Fruit fly (Drosophila melanogaster) whole organism, embryonic: ENCODE data around the gene Vps29.

ENCODE experiments used
- CG10209 ChIP-seq: fragments of 200-800 bp; sonication (Bioruptor generic); optimal IDR thresholded peaks from 3 replicates; lab custom pipeline; 2017; ENCODE audit warnings: missing biosample characterization, mild to moderate bottlenecking, missing genetic modification characterization, missing genetic modification reagents
- CG11093 ChIP-seq: fragments of 200-800 bp; sonication (Bioruptor generic); IDR thresholded peaks from 3 replicates; pipeline ENCODE4 v1.3.6; 2022; ENCODE audit warnings: missing biosample characterization, missing genetic modification characterization
- CG12236 ChIP-seq: fragments of 200-800 bp; sonication (Bioruptor generic); optimal IDR thresholded peaks from 2 replicates; lab custom pipeline; 2016; ENCODE audit warnings: missing biosample characterization, missing genetic modification characterization
- CG1233 ChIP-seq: fragments of 200-800 bp; sonication (Bioruptor generic); optimal IDR thresholded peaks from 4 replicates; lab custom pipeline; 2018; ENCODE audit warnings: missing biosample characterization, mild to moderate bottlenecking, missing genetic modification characterization
- CG14860 ChIP-seq: fragments of 200-800 bp; sonication (Bioruptor generic); IDR thresholded peaks from 3 replicates; pipeline ENCODE4 v1.3.6; 2022; ENCODE audit warnings: missing biosample characterization, missing genetic modification characterization; ENCODE audit not compliant: partially characterized antibody
- CG15479 ChIP-seq: fragments of 200-800 bp; sonication (Bioruptor generic); optimal IDR thresholded peaks from 3 replicates; lab custom pipeline; 2019; ENCODE audit warnings: missing biosample characterization, mild to moderate bottlenecking, missing genetic modification characterization, moderate library complexity
- CG15696 ChIP-seq: fragments of 200-800 bp; sonication (Bioruptor generic); optimal IDR thresholded peaks from 2 replicates; lab custom pipeline; 2019; ENCODE audit warnings: missing biosample characterization, mild to moderate bottlenecking, missing genetic modification characterization, moderate library complexity
- CG1603 ChIP-seq: fragments of 200-800 bp; sonication (Bioruptor generic); optimal IDR thresholded peaks from 2 replicates; lab custom pipeline; 2019; ENCODE audit warnings: missing biosample characterization, mild to moderate bottlenecking, missing genetic modification characterization, moderate library complexity
- CG17612 ChIP-seq: fragments of 200-800 bp; sonication (Bioruptor generic); IDR thresholded peaks from 2 replicates; pipeline ENCODE4 v1.3.6; 2022; ENCODE audit warnings: missing biosample characterization, missing genetic modification characterization
- CG17802 ChIP-seq: fragments of 200-800 bp; sonication (Bioruptor generic); optimal IDR thresholded peaks from 2 replicates; lab custom pipeline; 2018; ENCODE audit warnings: missing biosample characterization, mild to moderate bottlenecking, missing genetic modification characterization, moderate library complexity
- CG17912 ChIP-seq: fragments of 200-800 bp; sonication (Bioruptor generic); optimal IDR thresholded peaks from 2 replicates; lab custom pipeline; 2018; ENCODE audit warnings: missing biosample characterization, mild to moderate bottlenecking, missing genetic modification characterization
- CG1792 ChIP-seq: fragments of 200-800 bp; sonication (Bioruptor generic); optimal IDR thresholded peaks from 2 replicates; lab custom pipeline; 2016; ENCODE audit warnings: missing biosample characterization, missing genetic modification characterization
- CG2712 ChIP-seq: fragments of 200-800 bp; optimal IDR thresholded peaks from 3 replicates; lab custom pipeline; 2019; ENCODE audit warnings: missing biosample characterization, mild to moderate bottlenecking, missing genetic modification characterization, moderate library complexity
- CG30020 ChIP-seq: fragments of 200-800 bp; optimal IDR thresholded peaks from 2 replicates; lab custom pipeline; 2019; ENCODE audit warnings: missing biosample characterization, mild to moderate bottlenecking, missing genetic modification characterization, moderate library complexity
- CG32767 ChIP-seq: fragments of 200-800 bp; sonication (Bioruptor generic); IDR thresholded peaks from 2 replicates; pipeline ENCODE4 v1.3.6; 2022; ENCODE audit warnings: missing biosample characterization, missing genetic modification characterization
- CG4617 ChIP-seq: fragments of 200-800 bp; sonication (Bioruptor generic); optimal IDR thresholded peaks from 3 replicates; lab custom pipeline; 2016; ENCODE audit warnings: missing biosample characterization, missing genetic modification characterization, borderline replicate concordance
- CG7839 ChIP-seq: fragments of 200-800 bp; sonication (Bioruptor generic); optimal IDR thresholded peaks from 3 replicates; lab custom pipeline; 2018; ENCODE audit warnings: missing biosample characterization, mild to moderate bottlenecking, missing genetic modification characterization, moderate library complexity
- CG9609 ChIP-seq: fragments of 200-800 bp; sonication (Bioruptor generic); optimal IDR thresholded peaks from 3 replicates; lab custom pipeline; 2016; ENCODE audit warnings: missing biosample characterization, missing genetic modification characterization
- CoRest ChIP-seq: fragments of 200-800 bp; sonication (Bioruptor generic); optimal IDR thresholded peaks from 3 replicates; lab custom pipeline; 2018; ENCODE audit warnings: missing biosample characterization, mild to moderate bottlenecking, missing genetic modification characterization, moderate library complexity
- Dref ChIP-seq: fragments of 200-800 bp; sonication (Bioruptor generic); IDR thresholded peaks from 2 replicates; pipeline ENCODE4 v1.3.6; 2022; ENCODE audit warnings: missing biosample characterization, missing genetic modification characterization
- E2f2 ChIP-seq: fragments of 200-800 bp; sonication (Bioruptor generic); IDR thresholded peaks from 2 replicates; pipeline ENCODE4 v1.3.6; 2022; ENCODE audit warnings: missing biosample characterization, missing genetic modification characterization
- Fer2 ChIP-seq: fragments of 200-800 bp; sonication (Bioruptor generic); optimal IDR thresholded peaks from 2 replicates; lab custom pipeline; 2018; ENCODE audit warnings: missing biosample characterization, mild to moderate bottlenecking, missing genetic modification characterization, moderate library complexity
- HLH3B ChIP-seq: fragments of 200-800 bp; sonication (Bioruptor generic); IDR thresholded peaks from 2 replicates; pipeline ENCODE4 v1.3.6; 2022; ENCODE audit warnings: missing biosample characterization, missing genetic modification characterization
- Hmr ChIP-seq: fragments of 200-800 bp; sonication (Bioruptor generic); optimal IDR thresholded peaks from 3 replicates; lab custom pipeline; 2017; ENCODE audit warnings: mild to moderate bottlenecking, missing biosample characterization, missing genetic modification reagents, missing genetic modification characterization
- Hr51 ChIP-seq, 2 experiments: fragments of 200-800 bp; sonication (Bioruptor generic); optimal IDR thresholded peaks; 2 replicates in 1 of 2; 3 replicates in 1 of 2; lab custom pipeline; 2016 to 2018; ENCODE audit warnings: missing biosample characterization in 2 of 2, missing genetic modification characterization in 2 of 2, mild to moderate bottlenecking in 1 of 2, moderate library complexity in 1 of 2
- Hsf ChIP-seq: fragments of 200-800 bp; sonication (Bioruptor generic); optimal IDR thresholded peaks from 3 replicates; lab custom pipeline; 2016; ENCODE audit warnings: missing biosample characterization, missing genetic modification characterization
- Kr ChIP-seq: fragments of 200-800 bp; sonication (Bioruptor generic); optimal IDR thresholded peaks from 2 replicates; lab custom pipeline; 2017; ENCODE audit warnings: missing biosample characterization, mild to moderate bottlenecking, missing genetic modification characterization
- Lhr ChIP-seq: fragments of 200-800 bp; sonication (Bioruptor generic); optimal IDR thresholded peaks from 3 replicates; lab custom pipeline; 2017; ENCODE audit warnings: mild to moderate bottlenecking, missing biosample characterization, missing genetic modification reagents, missing genetic modification characterization
- Max ChIP-seq: fragments of 200-800 bp; sonication (Bioruptor generic); optimal IDR thresholded peaks from 2 replicates; lab custom pipeline; 2016; ENCODE audit warnings: missing biosample characterization, mild to moderate bottlenecking, missing genetic modification characterization
- Mrtf ChIP-seq: fragments of 200-800 bp; sonication (Bioruptor generic); IDR thresholded peaks from 3 replicates; pipeline ENCODE4 v1.3.6; 2022; ENCODE audit warnings: missing biosample characterization, missing genetic modification characterization
- Ravus ChIP-seq: fragments of 200-800 bp; sonication (Bioruptor generic); IDR thresholded peaks from 2 replicates; pipeline ENCODE4 v1.3.6; 2022; ENCODE audit warnings: missing biosample characterization, missing genetic modification characterization
- Spps ChIP-seq: fragments of 200-800 bp; sonication (Bioruptor generic); optimal IDR thresholded peaks from 2 replicates; lab custom pipeline; 2018; ENCODE audit warnings: missing biosample characterization, mild to moderate bottlenecking, missing genetic modification characterization
- Taf1 ChIP-seq: fragments of 200-800 bp; sonication (Bioruptor generic); IDR thresholded peaks from 2 replicates; pipeline ENCODE4 v1.3.6; 2022; ENCODE audit warnings: missing biosample characterization, missing genetic modification characterization
- Usf ChIP-seq: fragments of 200-800 bp; sonication (Bioruptor generic); optimal IDR thresholded peaks from 2 replicates; lab custom pipeline; 2017; ENCODE audit warnings: missing genotype, missing biosample characterization, missing genetic modification characterization
- bigmax ChIP-seq: fragments of 200-800 bp; sonication (Bioruptor generic); optimal IDR thresholded peaks from 2 replicates; lab custom pipeline; 2018; ENCODE audit warnings: missing biosample characterization, mild to moderate bottlenecking, missing genetic modification characterization
- corto ChIP-seq: fragments of 200-800 bp; sonication (Bioruptor generic); optimal IDR thresholded peaks from 2 replicates; lab custom pipeline; 2016; ENCODE audit warnings: missing biosample characterization, mild to moderate bottlenecking, missing genetic modification characterization, moderate library complexity
- da ChIP-seq: fragments of 200-800 bp; sonication (Bioruptor generic); optimal IDR thresholded peaks from 2 replicates; lab custom pipeline; 2016; ENCODE audit warnings: missing biosample characterization, missing genetic modification characterization
- en ChIP-seq: fragments of 200-800 bp; sonication (Bioruptor generic); optimal IDR thresholded peaks from 2 replicates; lab custom pipeline; 2016; ENCODE audit warnings: missing biosample characterization, missing genetic modification characterization
- esg ChIP-seq: fragments of 200-800 bp; sonication (Bioruptor generic); conservative IDR thresholded peaks from 2 replicates; pipeline ENCODE4 v1.3.6; 2022; ENCODE audit warnings: missing biosample characterization, missing genetic modification characterization
- fu2 ChIP-seq: fragments of 200-800 bp; sonication (Bioruptor generic); optimal IDR thresholded peaks from 2 replicates; lab custom pipeline; 2016; ENCODE audit warnings: missing biosample characterization, missing genetic modification characterization
- her ChIP-seq: fragments of 200-800 bp; sonication (Bioruptor generic); optimal IDR thresholded peaks from 2 replicates; lab custom pipeline; 2016; ENCODE audit warnings: missing biosample characterization, missing genetic modification characterization
- ken ChIP-seq: fragments of 200-800 bp; sonication (Bioruptor generic); IDR thresholded peaks from 3 replicates; pipeline ENCODE4 v1.3.6; 2022; ENCODE audit warnings: missing biosample characterization, missing genetic modification characterization
- lilli ChIP-seq: fragments of 200-800 bp; sonication (Bioruptor generic); optimal IDR thresholded peaks from 3 replicates; lab custom pipeline; 2016; ENCODE audit warnings: missing biosample characterization, missing genetic modification characterization
- sisA ChIP-seq: fragments of 200-800 bp; sonication (Bioruptor generic); IDR thresholded peaks from 2 replicates; pipeline ENCODE4 v1.3.6; 2022; ENCODE audit warnings: missing biosample characterization, missing genetic modification characterization
- slp2 ChIP-seq: fragments of 200-800 bp; sonication (Bioruptor generic); optimal IDR thresholded peaks from 2 replicates; lab custom pipeline; 2016; ENCODE audit warnings: missing biosample characterization, missing genetic modification characterization
- sna ChIP-seq: fragments of 200-800 bp; sonication (Bioruptor generic); IDR thresholded peaks from 2 replicates; pipeline ENCODE4 v1.3.6; 2022; ENCODE audit warnings: missing biosample characterization, missing genetic modification characterization; ENCODE audit not compliant: partially characterized antibody
- sob ChIP-seq: fragments of 200-800 bp; sonication (Bioruptor generic); IDR thresholded peaks from 2 replicates; pipeline ENCODE4 v1.3.6; 2022; ENCODE audit warnings: missing biosample characterization, missing genetic modification characterization
- trem ChIP-seq: fragments of 200-800 bp; optimal IDR thresholded peaks from 3 replicates; lab custom pipeline; 2019; ENCODE audit warnings: missing biosample characterization, mild to moderate bottlenecking, missing genetic modification characterization, moderate library complexity
- unc-4 ChIP-seq: fragments of 200-800 bp; sonication (Bioruptor generic); IDR thresholded peaks from 2 replicates; pipeline ENCODE4 v1.3.6; 2022; ENCODE audit warnings: missing biosample characterization, missing genetic modification characterization; ENCODE audit not compliant: partially characterized antibody
- vvl ChIP-seq: fragments of 200-800 bp; sonication (Bioruptor generic); IDR thresholded peaks from 2 replicates; pipeline ENCODE4 v1.3.6; 2022; ENCODE audit warnings: missing biosample characterization, missing genetic modification characterization

Vps29 gene

dm6 chr2L:1108029-1108688 lies 42.4 kb upstream of the Vps29 start, which contains the start of the genes PolrMT and CG14339 (continued):
- TF ChIP-seq Hmr (peak; percentile 45), Max (GFP tag; lab: Kevin White, UChicago) (peak; percentile 85), E2f2 (GFP tag; lab: Robert Waterston, UW) (peak; percentile 59), Taf1 (GFP tag; lab: Robert Waterston, UW) (no peak), Hr51 (GFP tag; optimal IDR thresholded peaks at IDR 0.05; lab: Kevin White, UChicago) (no peak), bigmax (no peak), CG30020 (tag; lab: Kevin White, UChicago) (no peak), Dref (GFP tag; lab: Robert Waterston, UW) (0 out of 2 replicates have a peak, but pooled peaks have one; percentile 20), CG12236 (GFP tag; lab: Kevin White, UChicago) (peak; percentile 30), CG15479 (GFP tag; lab: Kevin White, UChicago) (peak; percentile 34), Mrtf (GFP tag; lab: Robert Waterston, UW) (no peak), en (GFP tag; lab: Kevin White, UChicago) (no peak), vvl (no peak), Spps (no peak), unc-4 (GFP tag; lab: Robert Waterston, UW) (no peak), Kr (no peak), CG15696 (tag; lab: Kevin White, UChicago) (no peak), trem (peak; percentile 41), slp2 (GFP tag; lab: Kevin White, UChicago) (peak; percentile 13), CG32767 (GFP tag; lab: Robert Waterston, UW) (no peak), CG9609 (GFP tag; lab: Kevin White, UChicago) (peak; percentile 54), CG17612 (GFP tag; lab: Robert Waterston, UW) (no peak), CG7839 (tag; lab: Kevin White, UChicago) (no peak), CG1792 (peak; percentile 1), her (GFP tag; lab: Kevin White, UChicago) (peak; percentile 48), fu2 (GFP tag; lab: Kevin White, UChicago) (peak; percentile 39), CG2712 (tag; lab: Kevin White, UChicago) (no peak), corto (GFP tag; lab: Kevin White, UChicago) (no peak), esg (no peak), sna (GFP tag; lab: Robert Waterston, UW) (no peak; the same call in 1 of the 2 replicates), Ravus (GFP tag; lab: Robert Waterston, UW) (no peak), CG17802 (no peak), CG11093 (GFP tag; lab: Robert Waterston, UW) (no peak), da (GFP tag; lab: Kevin White, UChicago) (no peak), ken (GFP tag; lab: Robert Waterston, UW) (0 out of 3 replicates have a peak, but pooled peaks have one; percentile 14), CoRest (tag; lab: Kevin White, UChicago) (peak; percentile 63), Hsf (peak; percentile 56), sob (no peak), CG10209 (no peak), CG17912 (GFP tag; lab: Kevin White, UChicago) (no peak), CG1603 (tag; lab: Kevin White, UChicago) (no peak), CG4617 (GFP tag; lab: Kevin White, UChicago) (peak; percentile 76), Fer2 (tag; lab: Kevin White, UChicago) (no peak), CG1233 (no peak), sisA (GFP tag; lab: Robert Waterston, UW) (no peak), lilli (peak; percentile 40), Lhr (no peak), CG14860 (GFP tag; lab: Robert Waterston, UW) (no peak), HLH3B (GFP tag; lab: Robert Waterston, UW) (no peak), Usf (no peak)
